Worm (Caenorhabditis elegans): ENCODE measurements around the gene F17C8.6.
A peak's percentile ranks its signal among the peaks of the same experiment; 100 is the strongest.

Gene F17C8.6

ce11 chrIII:4756983-4757382 is 11.1 kb upstream of the F17C8.6 start, which contains the start of gene fbxl-2 (continued):
- TF ChIP-seq madf-6 (GFP tag; IDR thresholded peaks at IDR 0.05) (peak; percentile 93), F22D6.2 (tag; optimal IDR thresholded peaks at IDR 0.05) (peak; percentile 59), ama-1 (optimal IDR thresholded peaks at IDR 0.05) (no peak), ama-1 (GFP tag; optimal IDR thresholded peaks at IDR 0.05) (peak in 1 of 2 experiments; percentile 54), hlh-12 (tag; optimal IDR thresholded peaks at IDR 0.05) (no peak), madf-3 (GFP tag; IDR thresholded peaks at IDR 0.05) (peak; percentile 95), Y53G8AR.9 (GFP tag; conservative IDR thresholded peaks at IDR 0.05) (peak; percentile 97), sdz-38 (tag; optimal IDR thresholded peaks at IDR 0.05) (no peak), athp-1 (tag; optimal IDR thresholded peaks at IDR 0.05) (peak; percentile 79), ekl-4 (GFP tag; IDR thresholded peaks at IDR 0.05) (peak; percentile 95), Y95B8A.8 (GFP tag; IDR thresholded peaks at IDR 0.05) (peak; percentile 84), F55B11.4 (tag; optimal IDR thresholded peaks at IDR 0.05; ENCODE audit: borderline replicate concordance, insufficient read depth) (no peak), ccch-3 (GFP tag; optimal IDR thresholded peaks at IDR 0.05) (peak; percentile 22), nhr-179 (tag; optimal IDR thresholded peaks at IDR 0.05) (no peak), zim-3 (tag; optimal IDR thresholded peaks at IDR 0.05) (no peak), bed-2 (GFP tag; IDR thresholded peaks at IDR 0.05) (peak; percentile 82), somi-1 (GFP tag; optimal IDR thresholded peaks at IDR 0.05) (peak; percentile 70), ztf-6 (GFP tag; IDR thresholded peaks at IDR 0.05) (0 out of 2 replicates have a peak, but pooled peaks have one; percentile 26), B0019.2 (GFP tag; conservative IDR thresholded peaks at IDR 0.05) (peak; percentile 59; the same call in 1 of the 2 replicates), lir-1 (GFP tag; conservative IDR thresholded peaks at IDR 0.05) (peak; percentile 92), Y79H2A.3 (GFP tag; conservative IDR thresholded peaks at IDR 0.05) (no peak), rpc-1 (optimal IDR thresholded peaks at IDR 0.05) (no peak), rpc-1 (tag; optimal IDR thresholded peaks at IDR 0.05) (no peak), F52B5.7 (tag; optimal IDR thresholded peaks at IDR 0.05) (peak; percentile 59), ztf-26 (tag; optimal IDR thresholded peaks at IDR 0.05) (peak; percentile 78), Y67H2A.10 (GFP tag; conservative IDR thresholded peaks at IDR 0.05) (peak; percentile 71), mcd-1 (GFP tag; IDR thresholded peaks at IDR 0.05) (peak; percentile 96), ceh-79 (tag; optimal IDR thresholded peaks at IDR 0.05) (no peak), F39B2.1 (GFP tag; IDR thresholded peaks at IDR 0.05) (peak; percentile 81; the same call in 1 of the 2 replicates), attf-5 (GFP tag; optimal IDR thresholded peaks at IDR 0.05) (peak; percentile 98), F57A8.1 (GFP tag; optimal IDR thresholded peaks at IDR 0.05) (no peak), D2030.7 (GFP tag; IDR thresholded peaks at IDR 0.05) (peak; percentile 89), dpff-1 (tag; optimal IDR thresholded peaks at IDR 0.05) (no peak), atf-7 (tag; optimal IDR thresholded peaks at IDR 0.05) (peak; percentile 82), lag-1 (GFP tag; IDR thresholded peaks at IDR 0.05) (no peak), ceh-40 (GFP tag; IDR thresholded peaks at IDR 0.05) (no peak), snpc-3.4 (tag; optimal IDR thresholded peaks at IDR 0.05) (peak; percentile 88), F37B4.10 (GFP tag; IDR thresholded peaks at IDR 0.05) (0 out of 2 replicates have a peak, but pooled peaks have one; percentile 82), xnd-1 (tag; optimal IDR thresholded peaks at IDR 0.05) (peak; percentile 79), mes-4 (tag; optimal IDR thresholded peaks at IDR 0.05) (no peak), F33H1.4 (GFP tag; IDR thresholded peaks at IDR 0.05) (peak; percentile 94), ztf-28 (GFP tag; IDR thresholded peaks at IDR 0.05) (peak; percentile 87; the same call in 1 of the 2 replicates), lin-54 (GFP tag; optimal IDR thresholded peaks at IDR 0.05) (peak; percentile 99), ztf-18 (tag; optimal IDR thresholded peaks at IDR 0.05) (peak; percentile 99), snpc-4 (GFP tag; optimal IDR thresholded peaks at IDR 0.05) (peak; percentile 26), snpc-4 (tag; optimal IDR thresholded peaks at IDR 0.05) (peak in 3 of 4 experiments; percentile 74 to 82 (median 81)), ets-4 (GFP tag; optimal IDR thresholded peaks at IDR 0.05) (peak; percentile 35), nhr-120 (GFP tag; IDR thresholded peaks at IDR 0.05) (no peak), dpl-1 (GFP tag; optimal IDR thresholded peaks at IDR 0.05) (peak; percentile 98), lsy-27 (tag; optimal IDR thresholded peaks at IDR 0.05; ENCODE audit: borderline replicate concordance, insufficient read depth) (no peak), T26A5.8 (tag; optimal IDR thresholded peaks at IDR 0.05) (no peak)
